Fruit fly (Drosophila melanogaster) whole organism, embryonic: Measurements from ENCODE around the gene CG32645.
A peak's percentile ranks its signal among the peaks of the same experiment; 100 is the strongest.

ENCODE experiments used
- Adf1 ChIP-seq: fragments of 200-800 bp; sonication (Bioruptor generic); IDR thresholded peaks from 2 replicates; pipeline ENCODE4 v1.3.6; 2022; ENCODE audit warnings: missing biosample characterization, missing genetic modification characterization
- Aef1 ChIP-seq: fragments of 200-800 bp; sonication (Bioruptor generic); IDR thresholded peaks from 3 replicates; pipeline ENCODE4 v1.3.6; 2022; ENCODE audit warnings: missing biosample characterization, missing genetic modification characterization
- Awh ChIP-seq: fragments of 200-800 bp; sonication (Bioruptor generic); IDR thresholded peaks from 2 replicates; pipeline ENCODE4, ENCODE4 v1.3.6; 2022; ENCODE audit warnings: missing biosample characterization, missing genetic modification characterization
- CG10979 ChIP-seq: fragments of 200-800 bp; sonication (Bioruptor generic); optimal IDR thresholded peaks from 2 replicates; lab custom pipeline; 2018; ENCODE audit warnings: missing biosample characterization, mild to moderate bottlenecking, missing genetic modification characterization, moderate library complexity
- CG13624 ChIP-seq: fragments of 200-800 bp; sonication (Bioruptor generic); optimal IDR thresholded peaks from 2 replicates; lab custom pipeline; 2016; ENCODE audit warnings: missing biosample characterization, missing genetic modification characterization
- CG13775 ChIP-seq: fragments of 200-800 bp; sonication (Bioruptor generic); optimal IDR thresholded peaks from 3 replicates; lab custom pipeline; 2017; ENCODE audit warnings: missing biosample characterization, mild to moderate bottlenecking, missing genetic modification characterization
- CG14014 ChIP-seq: fragments of 200-800 bp; sonication (Bioruptor generic); IDR thresholded peaks from 2 replicates; pipeline ENCODE4 v1.3.6; 2022; ENCODE audit warnings: missing biosample characterization, missing genetic modification characterization
- CG14441 ChIP-seq: fragments of 200-800 bp; sonication (Bioruptor generic); IDR thresholded peaks from 2 replicates; pipeline ENCODE4 v1.3.6; 2022; ENCODE audit warnings: missing biosample characterization, missing genetic modification characterization
- CG15269 ChIP-seq: fragments of 200-800 bp; sonication (Bioruptor generic); optimal IDR thresholded peaks from 2 replicates; lab custom pipeline; 2018; ENCODE audit warnings: missing biosample characterization, mild to moderate bottlenecking, missing genetic modification characterization, moderate library complexity
- CG16779 ChIP-seq: fragments of 200-800 bp; sonication (Bioruptor generic); IDR thresholded peaks from 2 replicates; pipeline ENCODE4 v1.3.6; 2022; ENCODE audit warnings: missing biosample characterization, missing genetic modification characterization
- CG18619 ChIP-seq: fragments of 200-800 bp; sonication (Bioruptor generic); optimal IDR thresholded peaks from 3 replicates; lab custom pipeline; 2017; ENCODE audit warnings: missing biosample characterization, mild to moderate bottlenecking, missing genetic modification characterization
- CG2678 ChIP-seq: fragments of 200-800 bp; sonication (Bioruptor generic); optimal IDR thresholded peaks from 3 replicates; lab custom pipeline; 2019; ENCODE audit warnings: missing biosample characterization, mild to moderate bottlenecking, missing genetic modification characterization, moderate library complexity
- CG2712 ChIP-seq: fragments of 200-800 bp; optimal IDR thresholded peaks from 3 replicates; lab custom pipeline; 2019; ENCODE audit warnings: missing biosample characterization, mild to moderate bottlenecking, missing genetic modification characterization, moderate library complexity
- CG30020 ChIP-seq: fragments of 200-800 bp; optimal IDR thresholded peaks from 2 replicates; lab custom pipeline; 2019; ENCODE audit warnings: missing biosample characterization, mild to moderate bottlenecking, missing genetic modification characterization, moderate library complexity
- CG32772 ChIP-seq: fragments of 200-800 bp; sonication (Bioruptor generic); IDR thresholded peaks from 2 replicates; pipeline ENCODE4 v1.3.6; 2022; ENCODE audit warnings: missing biosample characterization, missing genetic modification characterization
- CG34422 ChIP-seq: fragments of 200-800 bp; sonication (Bioruptor generic); IDR thresholded peaks from 3 replicates; pipeline ENCODE4 v1.3.6; 2022; ENCODE audit warnings: missing biosample characterization, missing genetic modification characterization
- CG3726 ChIP-seq: fragments of 200-800 bp; sonication (Bioruptor generic); IDR thresholded peaks from 3 replicates; pipeline ENCODE4, ENCODE4 v1.3.6; 2022; ENCODE audit warnings: missing biosample characterization, missing genetic modification characterization
- CG4730 ChIP-seq: fragments of 200-800 bp; sonication (Bioruptor generic); IDR thresholded peaks from 2 replicates; pipeline ENCODE4 v1.3.6; 2022; ENCODE audit warnings: missing biosample characterization, missing genetic modification characterization
- CG6765 ChIP-seq: fragments of 200-800 bp; sonication (Bioruptor generic); optimal IDR thresholded peaks from 3 replicates; lab custom pipeline; 2017; ENCODE audit warnings: missing biosample characterization, mild to moderate bottlenecking, missing genetic modification characterization
- CG6791 ChIP-seq: fragments of 200-800 bp; sonication (Bioruptor generic); IDR thresholded peaks from 3 replicates; pipeline ENCODE4 v1.3.6; 2022; ENCODE audit warnings: missing biosample characterization, missing genetic modification characterization; ENCODE audit not compliant: partially characterized antibody
- CG7839 ChIP-seq: fragments of 200-800 bp; sonication (Bioruptor generic); optimal IDR thresholded peaks from 3 replicates; lab custom pipeline; 2018; ENCODE audit warnings: missing biosample characterization, mild to moderate bottlenecking, missing genetic modification characterization, moderate library complexity
- CG9727 ChIP-seq: fragments of 200-800 bp; sonication (Bioruptor generic); optimal IDR thresholded peaks from 3 replicates; lab custom pipeline; 2017; ENCODE audit warnings: missing biosample characterization, mild to moderate bottlenecking, missing genetic modification characterization
- CG9817 ChIP-seq: fragments of 200-800 bp; sonication (Bioruptor generic); optimal IDR thresholded peaks from 2 replicates; lab custom pipeline; 2018; ENCODE audit warnings: missing biosample characterization, mild to moderate bottlenecking, missing genetic modification characterization, moderate library complexity
- Dfd ChIP-seq, 2 experiments: fragments of >200 bp; optimal IDR thresholded peaks; 2 replicates each; lab custom pipeline; 2017; ENCODE audit warnings: missing biosample characterization in 2 of 2, missing genetic modification characterization in 2 of 2
- Drgx ChIP-seq: fragments of 200-800 bp; sonication (Bioruptor generic); IDR thresholded peaks from 2 replicates; pipeline ENCODE4 v1.3.6; 2022; ENCODE audit warnings: missing biosample characterization, missing genetic modification characterization
- Ets97D ChIP-seq: fragments of 200-800 bp; sonication (Bioruptor generic); optimal IDR thresholded peaks from 3 replicates; lab custom pipeline; 2016; ENCODE audit warnings: missing biosample characterization, missing genetic modification characterization
- Fer2 ChIP-seq: fragments of 200-800 bp; sonication (Bioruptor generic); optimal IDR thresholded peaks from 2 replicates; lab custom pipeline; 2018; ENCODE audit warnings: missing biosample characterization, mild to moderate bottlenecking, missing genetic modification characterization, moderate library complexity
- Hey ChIP-seq: fragments of 200-800 bp; sonication (Bioruptor generic); optimal IDR thresholded peaks from 3 replicates; lab custom pipeline; 2018; ENCODE audit warnings: missing biosample characterization, mild to moderate bottlenecking, missing genetic modification characterization
- Hsf ChIP-seq: fragments of 200-800 bp; sonication (Bioruptor generic); optimal IDR thresholded peaks from 3 replicates; lab custom pipeline; 2016; ENCODE audit warnings: missing biosample characterization, missing genetic modification characterization
- NC2β ChIP-seq: fragments of 200-800 bp; sonication (Bioruptor generic); optimal IDR thresholded peaks from 2 replicates; lab custom pipeline; 2016; ENCODE audit warnings: missing biosample characterization, missing genetic modification characterization
- Pdp1 ChIP-seq, 2 experiments: fragments of 200-800 bp; sonication (Bioruptor generic); optimal IDR thresholded peaks; 3 replicates each; lab custom pipeline; 2016; ENCODE audit warnings: missing biosample characterization in 2 of 2, missing genetic modification characterization in 2 of 2, mild to moderate bottlenecking in 1 of 2, moderate library complexity in 1 of 2
- Ptx1 ChIP-seq: fragments of 200-800 bp; sonication (Bioruptor generic); IDR thresholded peaks from 2 replicates; pipeline ENCODE4 v1.3.6; 2022; ENCODE audit warnings: missing biosample characterization, missing genetic modification characterization
- Rx ChIP-seq: fragments of 200-800 bp; sonication (Bioruptor generic); IDR thresholded peaks from 2 replicates; pipeline ENCODE4 v1.3.6; 2022; ENCODE audit warnings: missing biosample characterization, missing genetic modification characterization
- Side ChIP-seq: fragments of 200-800 bp; sonication (Bioruptor generic); optimal IDR thresholded peaks from 2 replicates; lab custom pipeline; 2016; ENCODE audit warnings: missing biosample characterization, missing genetic modification characterization
- Six4 ChIP-seq: fragments of 200-800 bp; sonication (Bioruptor generic); optimal IDR thresholded peaks from 2 replicates; lab custom pipeline; 2016; ENCODE audit warnings: missing biosample characterization, missing genetic modification characterization
- Sox102F ChIP-seq: fragments of 200-800 bp; sonication (Bioruptor generic); optimal IDR thresholded peaks from 2 replicates; lab custom pipeline; 2018; ENCODE audit warnings: missing biosample characterization, mild to moderate bottlenecking, missing genetic modification characterization, moderate library complexity
- Xbp1 ChIP-seq: fragments of 200-800 bp; sonication (Bioruptor generic); optimal IDR thresholded peaks from 3 replicates; lab custom pipeline; 2016; ENCODE audit warnings: missing biosample characterization, mild to moderate bottlenecking, missing genetic modification characterization
- bbx ChIP-seq: fragments of 200-800 bp; sonication (Bioruptor generic); IDR thresholded peaks from 2 replicates; pipeline ENCODE4 v1.3.6; 2022; ENCODE audit warnings: missing biosample characterization, missing genetic modification characterization; ENCODE audit not compliant: partially characterized antibody
- croc ChIP-seq: fragments of 200-800 bp; sonication (Bioruptor generic); conservative IDR thresholded peaks from 3 replicates; pipeline ENCODE4 v1.3.6; 2022; ENCODE audit warnings: missing biosample characterization, missing genetic modification characterization
- dysf ChIP-seq: fragments of 200-800 bp; sonication (Bioruptor generic); IDR thresholded peaks from 3 replicates; pipeline ENCODE4 v1.3.6; 2022; ENCODE audit warnings: missing biosample characterization, missing genetic modification characterization
- ewg ChIP-seq: fragments of 200-800 bp; sonication (Bioruptor generic); optimal IDR thresholded peaks from 3 replicates; lab custom pipeline; 2017; ENCODE audit warnings: mild to moderate bottlenecking, missing biosample characterization, missing genetic modification reagents, missing genetic modification characterization
- fd102C ChIP-seq: fragments of 200-800 bp; sonication (Bioruptor generic); optimal IDR thresholded peaks from 2 replicates; lab custom pipeline; 2018; ENCODE audit warnings: missing biosample characterization, mild to moderate bottlenecking, missing genetic modification characterization, moderate library complexity
- fd96Cb ChIP-seq: fragments of 200-800 bp; sonication (Bioruptor generic); optimal IDR thresholded peaks from 2 replicates; lab custom pipeline; 2018; ENCODE audit warnings: missing biosample characterization, mild to moderate bottlenecking, missing genetic modification characterization, moderate library complexity
- lab ChIP-seq: fragments of 200-800 bp; sonication (Bioruptor generic); optimal IDR thresholded peaks from 3 replicates; lab custom pipeline; 2017; ENCODE audit warnings: missing biosample characterization, missing genetic modification characterization, mild to moderate bottlenecking, moderate library complexity, missing genetic modification reagents
- lmd ChIP-seq: fragments of 200-800 bp; sonication (Bioruptor generic); IDR thresholded peaks from 2 replicates; pipeline ENCODE4 v1.3.6; 2022; ENCODE audit warnings: missing biosample characterization, missing genetic modification characterization
- otp ChIP-seq: fragments of 200-800 bp; sonication (Bioruptor generic); IDR thresholded peaks from 3 replicates; pipeline ENCODE4, ENCODE4 v1.3.6; 2022; ENCODE audit warnings: missing biosample characterization, missing genetic modification characterization
- pfk ChIP-seq: fragments of 200-800 bp; sonication (Bioruptor generic); optimal IDR thresholded peaks from 2 replicates; lab custom pipeline; 2018; ENCODE audit warnings: missing biosample characterization, mild to moderate bottlenecking, missing genetic modification characterization, moderate library complexity
- phol ChIP-seq: fragments of 200-800 bp; sonication (Bioruptor generic); optimal IDR thresholded peaks from 3 replicates; lab custom pipeline; 2018; ENCODE audit warnings: missing biosample characterization, mild to moderate bottlenecking, missing genetic modification characterization, moderate library complexity
- pros ChIP-seq: fragments of 200-800 bp; sonication (Bioruptor generic); optimal IDR thresholded peaks from 3 replicates; lab custom pipeline; 2019; ENCODE audit warnings: missing biosample characterization, mild to moderate bottlenecking, missing genetic modification characterization, moderate library complexity
- toy ChIP-seq: fragments of 200-800 bp; sonication (Bioruptor generic); IDR thresholded peaks from 2 replicates; pipeline ENCODE4 v1.3.6; 2022; ENCODE audit warnings: missing biosample characterization, missing genetic modification characterization

Gene CG32645

dm6 chrX:13143100-13143499, 4.1 kb downstream of the CG32645 start (continued):
- no peak for TF ChIP-seq croc (GFP tag; lab: Robert Waterston, UW)
- 0 out of 2 replicates have a peak, but pooled peaks have one; percentile 35 for TF ChIP-seq CG32772 (GFP tag; lab: Robert Waterston, UW)
- no peak for TF ChIP-seq CG6791
- no peak for TF ChIP-seq Ets97D
- peak; percentile 19 for TF ChIP-seq CG13775 (GFP tag; lab: Kevin White, UChicago)
- TF ChIP-seq otp (GFP tag; lab: Robert Waterston, UW) = 0 out of 3 replicates have a peak, but pooled peaks have one; percentile 30
- TF ChIP-seq CG9817 (tag; lab: Kevin White, UChicago) = peak; percentile 7
- no peak for TF ChIP-seq pros (GFP tag; lab: Kevin White, UChicago)
- no peak for TF ChIP-seq Fer2
- no peak for TF ChIP-seq NC2β
- TF ChIP-seq pfk (GFP tag; lab: Kevin White, UChicago) = no peak
- TF ChIP-seq CG14441 (GFP tag; lab: Robert Waterston, UW) = 0 out of 2 replicates have a peak, but pooled peaks have one; percentile 53
- TF ChIP-seq CG7839 (tag; lab: Kevin White, UChicago) = peak; percentile 58
- TF ChIP-seq Dfd (GFP tag; optimal IDR thresholded peaks at IDR 0.05; lab: Kevin White, UChicago) = no peak
- peak; percentile 12 for TF ChIP-seq CG9727 (GFP tag; lab: Kevin White, UChicago)
- TF ChIP-seq CG2712 = peak; percentile 61
- TF ChIP-seq Rx (GFP tag; lab: Robert Waterston, UW) = peak; percentile 35; the same call in 1 of the 2 replicates
- TF ChIP-seq lmd (GFP tag; lab: Robert Waterston, UW) = peak; percentile 42; the same call in 1 of the 2 replicates
- TF ChIP-seq Six4 (GFP tag; lab: Kevin White, UChicago) = peak; percentile 6
- TF ChIP-seq CG34422 = peak; percentile 37; the same call in 1 of the 3 replicates
- TF ChIP-seq CG14014 (GFP tag; lab: Robert Waterston, UW) = peak; percentile 55; the same call in 1 of the 2 replicates
- TF ChIP-seq lab (GFP tag; lab: Kevin White, UChicago) = peak; percentile 18
- no peak for TF ChIP-seq Hey
- peak; percentile 10 for TF ChIP-seq fd102C (GFP tag; lab: Kevin White, UChicago)
- TF ChIP-seq CG16779 (GFP tag; lab: Robert Waterston, UW) = no peak
- TF ChIP-seq CG30020 (tag; lab: Kevin White, UChicago) = no peak
- peak; percentile 52; the same call in 1 of the 2 replicates for TF ChIP-seq Awh (GFP tag; lab: Robert Waterston, UW)
- peak in 1 of 2 experiments; percentile 21 for TF ChIP-seq Pdp1 (GFP tag; optimal IDR thresholded peaks at IDR 0.05; lab: Kevin White, UChicago)
- peak; percentile 54 for TF ChIP-seq CG15269
- TF ChIP-seq Drgx (GFP tag; lab: Robert Waterston, UW) = peak; percentile 89
- no peak for TF ChIP-seq CG13624 (GFP tag; lab: Kevin White, UChicago)
- TF ChIP-seq CG2678 = peak; percentile 55
- TF ChIP-seq CG4730 (GFP tag; lab: Robert Waterston, UW) = peak; percentile 54
- no peak for TF ChIP-seq CG18619 (GFP tag; lab: Kevin White, UChicago)
- TF ChIP-seq CG3726 (GFP tag; lab: Robert Waterston, UW) = no peak
- TF ChIP-seq fd96Cb (tag; lab: Kevin White, UChicago) = peak; percentile 50
- peak; percentile 34 for TF ChIP-seq Xbp1 (GFP tag; lab: Kevin White, UChicago)
- peak; percentile 70 for TF ChIP-seq Sox102F
- TF ChIP-seq CG10979 (tag; lab: Kevin White, UChicago) = peak; percentile 33
- TF ChIP-seq bbx (GFP tag; lab: Robert Waterston, UW) = no peak
- no peak for TF ChIP-seq toy (GFP tag; lab: Robert Waterston, UW)
- no peak for TF ChIP-seq Adf1 (GFP tag; lab: Robert Waterston, UW)
- no peak for TF ChIP-seq Hsf (GFP tag; lab: Kevin White, UChicago)
- no peak for TF ChIP-seq ewg (GFP tag; lab: Kevin White, UChicago)
- peak; percentile 46; the same call in 2 of the 3 replicates for TF ChIP-seq dysf
- TF ChIP-seq Ptx1 (GFP tag; lab: Robert Waterston, UW) = peak; percentile 66
- no peak for TF ChIP-seq Side (GFP tag; lab: Kevin White, UChicago)
- peak; percentile 31; the same call in 1 of the 3 replicates for TF ChIP-seq Aef1 (GFP tag; lab: Robert Waterston, UW)
- peak; percentile 51 for TF ChIP-seq phol (tag; lab: Kevin White, UChicago)
- TF ChIP-seq CG6765 (GFP tag; lab: Kevin White, UChicago) = no peak
